Fruit fly (Drosophila melanogaster): ENCODE data around the gene CG17260.

The CG17260 gene

dm6 chr2L:3056448-3056790, 19.4 kb downstream of the CG17260 start, which contains the start of gene FASN1 (continued):
- 0 out of 3 replicates have a peak, but pooled peaks have one; percentile 25 for TF ChIP-seq CG6175 (GFP tag; IDR thresholded peaks at IDR 0.05)
- no peak for TF ChIP-seq dmrt11E (tag; optimal IDR thresholded peaks at IDR 0.05)
- peak; percentile 80 for TF ChIP-seq Jarid2 (GFP tag; optimal IDR thresholded peaks at IDR 0.05)
- no peak for TF ChIP-seq CG16815 (GFP tag; optimal IDR thresholded peaks at IDR 0.05)
- TF ChIP-seq CG2875 (GFP tag; optimal IDR thresholded peaks at IDR 0.05) = no peak
- TF ChIP-seq zfh2 (GFP tag; optimal IDR thresholded peaks at IDR 0.05) = no peak
- no peak for TF ChIP-seq CG12769 (tag; optimal IDR thresholded peaks at IDR 0.05)
- TF ChIP-seq aop (GFP tag; IDR thresholded peaks at IDR 0.05) = 0 out of 2 replicates have a peak, but pooled peaks have one; percentile 3
- TF ChIP-seq Drgx (GFP tag; IDR thresholded peaks at IDR 0.05) = peak; percentile 36; the same call in 1 of the 2 replicates
- 0 out of 3 replicates have a peak, but pooled peaks have one; percentile 24 for TF ChIP-seq so (GFP tag; IDR thresholded peaks at IDR 0.05)
- no peak for TF ChIP-seq CG4617 (GFP tag; optimal IDR thresholded peaks at IDR 0.05; ENCODE audit: borderline replicate concordance)
- TF ChIP-seq CG18262 (tag; optimal IDR thresholded peaks at IDR 0.05) = peak; percentile 27
- TF ChIP-seq sens (GFP tag) = peak; percentile 43
- TF ChIP-seq schlank (tag; optimal IDR thresholded peaks at IDR 0.05) = no peak
- no peak for TF ChIP-seq croc (GFP tag; conservative IDR thresholded peaks at IDR 0.05)
- no peak for TF ChIP-seq CG10366 (GFP tag; IDR thresholded peaks at IDR 0.05)
- no peak for TF ChIP-seq Mad (GFP tag; optimal IDR thresholded peaks at IDR 0.05)
- TF ChIP-seq vvl (GFP tag; IDR thresholded peaks at IDR 0.05) = no peak; the same call in none of the 2 replicates
- peak; percentile 69 for TF ChIP-seq CG10543 (GFP tag; optimal IDR thresholded peaks at IDR 0.05)
- no peak for TF ChIP-seq kni (GFP tag; optimal IDR thresholded peaks at IDR 0.05)
- no peak for TF ChIP-seq slp2 (GFP tag; optimal IDR thresholded peaks at IDR 0.05)
- no peak for TF ChIP-seq btn (GFP tag; optimal IDR thresholded peaks at IDR 0.05)
- no peak; the same call in 1 of the 2 replicates for TF ChIP-seq CG16779 (GFP tag; IDR thresholded peaks at IDR 0.05)
- TF ChIP-seq Abd-B (GFP tag; optimal IDR thresholded peaks at IDR 0.05) = no peak
- TF ChIP-seq CG16863 (GFP tag; optimal IDR thresholded peaks at IDR 0.05) = no peak
- TF ChIP-seq amos (GFP tag; IDR thresholded peaks at IDR 0.05; ENCODE audit: partially characterized antibody) = peak; percentile 28; the same call in 1 of the 2 replicates
- peak; percentile 7 for TF ChIP-seq ash1 (GFP tag; optimal IDR thresholded peaks at IDR 0.05)
- no peak for TF ChIP-seq CG11560 (tag; IDR thresholded peaks at IDR 0.05)
- peak; percentile 11 for TF ChIP-seq NC2α (GFP tag; optimal IDR thresholded peaks at IDR 0.05)
- TF ChIP-seq BEAF-32 (GFP tag; optimal IDR thresholded peaks at IDR 0.05) = no peak
- peak; percentile 70; the same call in 2 of the 4 replicates for TF ChIP-seq Gug (GFP tag; IDR thresholded peaks at IDR 0.05)
- TF ChIP-seq unc-4 (GFP tag; IDR thresholded peaks at IDR 0.05; ENCODE audit: partially characterized antibody) = 0 out of 2 replicates have a peak, but pooled peaks have one; percentile 24
- TF ChIP-seq psq (GFP tag; optimal IDR thresholded peaks at IDR 0.05) = no peak
- TF ChIP-seq CG31441 (GFP tag; IDR thresholded peaks at IDR 0.05) = peak; percentile 5; the same call in 1 of the 2 replicates
- TF ChIP-seq fd3F (GFP tag; optimal IDR thresholded peaks at IDR 0.05) = no peak
- peak; percentile 17 for TF ChIP-seq CG2678 (tag; optimal IDR thresholded peaks at IDR 0.05)
- TF ChIP-seq row (GFP tag; IDR thresholded peaks at IDR 0.05) = no peak
- TF ChIP-seq nerfin-2 (GFP tag; IDR thresholded peaks at IDR 0.05; ENCODE audit: partially characterized antibody) = no peak
- 0 out of 2 replicates have a peak, but pooled peaks have one; percentile 21 for TF ChIP-seq peb (GFP tag; IDR thresholded peaks at IDR 0.05)
- TF ChIP-seq CG31388 (GFP tag; optimal IDR thresholded peaks at IDR 0.05) = no peak
- TF ChIP-seq Hey (tag; optimal IDR thresholded peaks at IDR 0.05) = peak; percentile 8
- no peak for TF ChIP-seq CG10209 (GFP tag; optimal IDR thresholded peaks at IDR 0.05)
- no peak for TF ChIP-seq insv (GFP tag; optimal IDR thresholded peaks at IDR 0.05)
- TF ChIP-seq CG11456 (GFP tag; IDR thresholded peaks at IDR 0.05) = 0 out of 3 replicates have a peak, but pooled peaks have one; percentile 40
- no peak for TF ChIP-seq Dll (GFP tag; IDR thresholded peaks at IDR 0.05; ENCODE audit: partially characterized antibody)
- TF ChIP-seq CG8359 (GFP tag; optimal IDR thresholded peaks at IDR 0.05; ENCODE audit: borderline replicate concordance) = no peak
- TF ChIP-seq CG13287 (GFP tag; IDR thresholded peaks at IDR 0.05; ENCODE audit: partially characterized antibody) = peak; percentile 33
- no peak for TF ChIP-seq Dref (GFP tag; IDR thresholded peaks at IDR 0.05)
- TF ChIP-seq lab (GFP tag; optimal IDR thresholded peaks at IDR 0.05) = peak; percentile 26
- TF ChIP-seq Neu2 (GFP tag; optimal IDR thresholded peaks at IDR 0.05; ENCODE audit: borderline replicate concordance) = no peak

All from whole organism, embryonic.